Worm (Caenorhabditis elegans) whole organism, mixed stage, embryonic: Measurements from ENCODE around the gene dct-1.

Experiments used
- M03D4.4 ChIP-seq: sonication (generic microtip); optimal IDR thresholded peaks from 2 replicates; lab custom pipeline; 2017; ENCODE audit warnings: mild to moderate bottlenecking, missing genetic modification characterization, missing compliant biosample characterization
- blmp-1 ChIP-seq: fragments of 150-350 bp; optimal IDR thresholded peaks from 2 replicates; lab custom pipeline; 2014; ENCODE audit warnings: missing biosample characterization, missing genetic modification characterization
- ceh-39 ChIP-seq: fragments of 150-350 bp; optimal IDR thresholded peaks from 2 replicates; lab custom pipeline; 2014; ENCODE audit warnings: missing biosample characterization, missing genetic modification characterization
- ces-1 ChIP-seq: fragments of 150-350 bp; optimal IDR thresholded peaks from 2 replicates; lab custom pipeline; 2014; ENCODE audit warnings: missing biosample characterization, missing genetic modification reagents, missing genetic modification characterization
- elt-3 ChIP-seq: fragments of 150-350 bp; optimal IDR thresholded peaks from 2 replicates; lab custom pipeline; 2014; ENCODE audit warnings: missing biosample characterization, missing genetic modification characterization
- mls-2 ChIP-seq: sonication (generic microtip); optimal IDR thresholded peaks from 2 replicates; lab custom pipeline; 2016; ENCODE audit warnings: mild to moderate bottlenecking, missing genetic modification characterization, moderate library complexity, missing compliant biosample characterization
- nhr-28 ChIP-seq: fragments of 150-350 bp; optimal IDR thresholded peaks from 2 replicates; lab custom pipeline; 2014; ENCODE audit warnings: missing biosample characterization, missing genetic modification characterization
- pha-4 ChIP-seq: fragments of 150-350 bp; optimal IDR thresholded peaks from 2 replicates; lab custom pipeline; 2018; ENCODE audit warnings: missing biosample characterization, missing genetic modification reagents, missing genetic modification characterization
- snpc-4 ChIP-seq: fragments of 150-350 bp; optimal IDR thresholded peaks from 2 replicates; lab custom pipeline; 2014; ENCODE audit warnings: missing biosample characterization, missing genetic modification characterization
- unc-62 ChIP-seq: fragments of 150-350 bp; optimal IDR thresholded peaks from 2 replicates; lab custom pipeline; 2014; ENCODE audit warnings: missing biosample characterization, missing genetic modification reagents, missing genetic modification characterization

- TF ChIP-seq elt-3 (tag; lab: Kevin White, UChicago) (no peak), snpc-4 (tag; lab: Kevin White, UChicago) (no peak), ces-1 (GFP tag; lab: Kevin White, UChicago) (no peak), pha-4 (tag; lab: Kevin White, UChicago) (no peak), M03D4.4 (tag; lab: Kevin White, UChicago) (no peak), mls-2 (tag; lab: Kevin White, UChicago) (no peak), unc-62 (GFP tag; lab: Kevin White, UChicago) (no peak), ceh-39 (tag; lab: Kevin White, UChicago) (no peak), blmp-1 (tag; lab: Kevin White, UChicago) (no peak), nhr-28 (no peak)
These were observed at the start of gene dct-1 for ce11 chrX:7954328-7954727.
